Worm (Caenorhabditis elegans) whole organism, young adult: ENCODE measurements around the gene M195.2.

Source experiments
- B0261.1 ChIP-seq: sonication (generic microtip); optimal IDR thresholded peaks from 2 replicates; lab custom pipeline; 2016; ENCODE audit warnings: mild to moderate bottlenecking, missing genetic modification characterization, moderate library complexity, missing compliant biosample characterization
- B0336.3 ChIP-seq: fragments of 200-800 bp; sonication (Bioruptor generic); IDR thresholded peaks from 2 replicates; pipeline ENCODE4 v1.3.6; 2022; ENCODE audit warnings: missing genetic modification characterization, missing compliant biosample characterization
- D2030.7 ChIP-seq: fragments of 200-800 bp; sonication (Bioruptor generic); IDR thresholded peaks from 2 replicates; pipeline ENCODE4 v1.3.6; 2022; ENCODE audit warnings: missing genetic modification reagents, missing genetic modification characterization, missing compliant biosample characterization
- F33H1.4 ChIP-seq: fragments of 200-800 bp; sonication (Bioruptor generic); IDR thresholded peaks from 2 replicates; pipeline ENCODE4 v1.3.6; 2022; ENCODE audit warnings: missing genetic modification reagents, missing genetic modification characterization, missing compliant biosample characterization
- Y53G8AR.9 ChIP-seq: fragments of 200-800 bp; sonication (Bioruptor generic); conservative IDR thresholded peaks from 2 replicates; pipeline ENCODE4 v1.3.6; 2022; ENCODE audit warnings: missing genetic modification reagents, missing genetic modification characterization, missing compliant biosample characterization
- Y67H2A.10 ChIP-seq: fragments of 200-800 bp; sonication (Bioruptor generic); conservative IDR thresholded peaks from 2 replicates; pipeline ENCODE4 v1.3.6; 2022; ENCODE audit warnings: missing genetic modification reagents, missing genetic modification characterization, missing compliant biosample characterization
- Y79H2A.3 ChIP-seq: fragments of 200-800 bp; sonication (Bioruptor generic); conservative IDR thresholded peaks from 2 replicates; pipeline ENCODE4 v1.3.6; 2022; ENCODE audit warnings: missing genetic modification reagents, missing genetic modification characterization, missing compliant biosample characterization
- ZK185.1 ChIP-seq: sonication (generic microtip); optimal IDR thresholded peaks from 2 replicates; lab custom pipeline; 2016; ENCODE audit warnings: mild to moderate bottlenecking, missing genetic modification characterization, missing compliant biosample characterization; ENCODE audit not compliant: poor library complexity, severe bottlenecking
- ama-1 ChIP-seq, 3 experiments: fragments of 150-350 bp in 1 of 3; sonication (generic microtip) in 2 of 3; optimal IDR thresholded peaks; 2 replicates each; lab custom pipeline; 2014 to 2018; ENCODE audit warnings: missing biosample characterization in 2 of 3, missing genetic modification characterization in 2 of 3, missing genetic modification reagents in 2 of 3
- attf-3 ChIP-seq: fragments of 200-800 bp; sonication (Bioruptor generic); conservative IDR thresholded peaks from 2 replicates; pipeline ENCODE4 v1.3.6; 2022; ENCODE audit warnings: missing genetic modification reagents, missing genetic modification characterization, missing compliant biosample characterization
- attf-5 ChIP-seq: fragments of 200-800 bp; sonication (Bioruptor generic); optimal IDR thresholded peaks from 2 replicates; lab custom pipeline; 2018; ENCODE audit warnings: mild to moderate bottlenecking, missing genetic modification characterization, missing compliant biosample characterization
- ceh-100 ChIP-seq: fragments of 200-800 bp; sonication (Bioruptor generic); IDR thresholded peaks from 2 replicates; pipeline ENCODE4 v1.3.6; 2022; ENCODE audit warnings: missing genetic modification reagents, missing genetic modification characterization, missing compliant biosample characterization
- ceh-79 ChIP-seq: sonication (generic microtip); optimal IDR thresholded peaks from 2 replicates; lab custom pipeline; 2017; ENCODE audit warnings: mild to moderate bottlenecking, missing genetic modification characterization, missing compliant biosample characterization
- ceh-91 ChIP-seq: fragments of 200-800 bp; sonication (Bioruptor generic); IDR thresholded peaks from 2 replicates; pipeline ENCODE4 v1.3.6; 2022; ENCODE audit warnings: missing genetic modification reagents, missing genetic modification characterization, missing compliant biosample characterization
- dox-1 ChIP-seq: fragments of 200-800 bp; sonication (Bioruptor generic); IDR thresholded peaks from 2 replicates; pipeline ENCODE4 v1.3.6; 2022; ENCODE audit warnings: missing genetic modification reagents, missing genetic modification characterization, missing compliant biosample characterization
- dpl-1 ChIP-seq: fragments of 150-350 bp; optimal IDR thresholded peaks from 2 replicates; lab custom pipeline; 2014; ENCODE audit warnings: missing biosample characterization, missing genetic modification reagents, missing genetic modification characterization
- egl-44 ChIP-seq: fragments of 200-800 bp; sonication (Bioruptor generic); IDR thresholded peaks from 2 replicates; pipeline ENCODE4 v1.3.6; 2022; ENCODE audit warnings: missing genetic modification reagents, missing genetic modification characterization, missing compliant biosample characterization
- ekl-4 ChIP-seq: fragments of 200-800 bp; sonication (Bioruptor generic); IDR thresholded peaks from 2 replicates; pipeline ENCODE4 v1.3.6; 2022; ENCODE audit warnings: missing genetic modification reagents, missing genetic modification characterization, missing compliant biosample characterization
- ets-4 ChIP-seq: fragments of 200-800 bp; sonication (Bioruptor generic); optimal IDR thresholded peaks from 2 replicates; lab custom pipeline; 2018; ENCODE audit warnings: mild to moderate bottlenecking, missing genetic modification characterization, missing compliant biosample characterization
- him-1 ChIP-seq: sonication (generic microtip); optimal IDR thresholded peaks from 2 replicates; lab custom pipeline; 2016; ENCODE audit warnings: missing genotype, missing genetic modification reagents, missing genetic modification characterization, missing compliant biosample characterization
- hsf-1 ChIP-seq: fragments of 200-800 bp; sonication (Bioruptor generic); IDR thresholded peaks from 2 replicates; pipeline ENCODE4 v1.3.6; 2022; ENCODE audit warnings: missing genetic modification reagents, missing genetic modification characterization, missing compliant biosample characterization
- let-526 ChIP-seq: fragments of 200-800 bp; sonication (Bioruptor generic); IDR thresholded peaks from 2 replicates; pipeline ENCODE4 v1.3.6; 2022; ENCODE audit warnings: missing genetic modification reagents, missing genetic modification characterization, missing compliant biosample characterization
- lin-54 ChIP-seq: fragments of 200-800 bp; sonication (Bioruptor generic); optimal IDR thresholded peaks from 2 replicates; lab custom pipeline; 2018; ENCODE audit warnings: mild to moderate bottlenecking, missing genetic modification characterization, missing compliant biosample characterization
- lir-1 ChIP-seq: fragments of 200-800 bp; sonication (Bioruptor generic); conservative IDR thresholded peaks from 2 replicates; pipeline ENCODE4 v1.3.6; 2022; ENCODE audit warnings: missing genetic modification reagents, missing genetic modification characterization, missing compliant biosample characterization
- lsl-1 ChIP-seq: fragments of 200-800 bp; sonication (Bioruptor generic); optimal IDR thresholded peaks from 2 replicates; lab custom pipeline; 2018; ENCODE audit warnings: mild to moderate bottlenecking, missing genetic modification characterization, moderate library complexity, missing compliant biosample characterization
- lsy-27 ChIP-seq: sonication (generic microtip); optimal IDR thresholded peaks from 2 replicates; lab custom pipeline; 2017; ENCODE audit warnings: missing genetic modification characterization, mild to moderate bottlenecking, missing compliant biosample characterization, antibody characterized with exemption, missing genotype, borderline replicate concordance; ENCODE audit not compliant: insufficient read depth
- madf-10 ChIP-seq: sonication (generic microtip); optimal IDR thresholded peaks from 2 replicates; lab custom pipeline; 2016; ENCODE audit warnings: mild to moderate bottlenecking, missing genetic modification characterization, missing compliant biosample characterization
- madf-6 ChIP-seq: fragments of 200-800 bp; sonication (Bioruptor generic); IDR thresholded peaks from 2 replicates; pipeline ENCODE4 v1.3.6; 2022; ENCODE audit warnings: missing genetic modification reagents, missing genetic modification characterization, missing compliant biosample characterization
- madf-8 ChIP-seq: fragments of 200-800 bp; sonication (Bioruptor generic); conservative IDR thresholded peaks from 2 replicates; pipeline ENCODE4 v1.3.6; 2022; ENCODE audit warnings: missing genetic modification reagents, missing genetic modification characterization, missing compliant biosample characterization
- nfyb-1 ChIP-seq: fragments of 200-800 bp; sonication (Bioruptor generic); IDR thresholded peaks from 2 replicates; pipeline ENCODE4 v1.3.6; 2022; ENCODE audit warnings: missing genetic modification reagents, missing genetic modification characterization, missing compliant biosample characterization
- rcor-1 ChIP-seq: fragments of 200-800 bp; sonication (Bioruptor generic); IDR thresholded peaks from 2 replicates; pipeline ENCODE4 v1.3.6; 2022; ENCODE audit warnings: missing genetic modification reagents, missing genetic modification characterization, missing compliant biosample characterization
- rec-8 ChIP-seq, 2 experiments: sonication (generic microtip); optimal IDR thresholded peaks; 2 replicates each; lab custom pipeline; 2016; ENCODE audit warnings: mild to moderate bottlenecking in 2 of 2, missing genetic modification characterization in 2 of 2, missing genetic modification reagents in 2 of 2, missing genotype in 2 of 2, missing biosample characterization in 1 of 2, missing compliant biosample characterization in 1 of 2, moderate library complexity in 1 of 2
- repo-1 ChIP-seq: sonication (generic microtip); optimal IDR thresholded peaks from 2 replicates; lab custom pipeline; 2017; ENCODE audit warnings: mild to moderate bottlenecking, missing genetic modification characterization, missing compliant biosample characterization
- rpc-1 ChIP-seq, 2 experiments: fragments of 150-350 bp in 1 of 2; sonication (generic microtip) in 1 of 2; optimal IDR thresholded peaks; 2 replicates each; lab custom pipeline; 2014 to 2018; ENCODE audit warnings: missing biosample characterization in 1 of 2, missing genetic modification characterization in 1 of 2, missing genetic modification reagents in 1 of 2, missing genotype in 1 of 2
- snpc-3.4 ChIP-seq: sonication (generic microtip); optimal IDR thresholded peaks from 2 replicates; lab custom pipeline; 2017; ENCODE audit warnings: missing genetic modification characterization, mild to moderate bottlenecking, missing compliant biosample characterization, antibody characterized with exemption, moderate library complexity, missing genotype, missing genetic modification reagents
- tbp1 ChIP-seq: fragments of 200-800 bp; sonication (Bioruptor generic); optimal IDR thresholded peaks from 2 replicates; lab custom pipeline; 2018; ENCODE audit warnings: mild to moderate bottlenecking, missing genetic modification characterization, missing compliant biosample characterization
- tbx-9 ChIP-seq: sonication (generic microtip); optimal IDR thresholded peaks from 2 replicates; lab custom pipeline; 2016; ENCODE audit warnings: borderline replicate concordance, missing genetic modification characterization, inconsistent platforms, missing compliant biosample characterization
- xnd-1 ChIP-seq: sonication (generic microtip); optimal IDR thresholded peaks from 2 replicates; lab custom pipeline; 2016; ENCODE audit warnings: missing genotype, missing genetic modification reagents, missing genetic modification characterization, missing compliant biosample characterization
- ztf-18 ChIP-seq: sonication (generic microtip); optimal IDR thresholded peaks from 2 replicates; lab custom pipeline; 2016; ENCODE audit warnings: missing genotype, mild to moderate bottlenecking, missing genetic modification characterization, missing compliant biosample characterization
- ztf-26 ChIP-seq: sonication (generic microtip); optimal IDR thresholded peaks from 2 replicates; lab custom pipeline; 2017; ENCODE audit warnings: missing genetic modification characterization, missing compliant biosample characterization

The M195.2 gene

DNA sequence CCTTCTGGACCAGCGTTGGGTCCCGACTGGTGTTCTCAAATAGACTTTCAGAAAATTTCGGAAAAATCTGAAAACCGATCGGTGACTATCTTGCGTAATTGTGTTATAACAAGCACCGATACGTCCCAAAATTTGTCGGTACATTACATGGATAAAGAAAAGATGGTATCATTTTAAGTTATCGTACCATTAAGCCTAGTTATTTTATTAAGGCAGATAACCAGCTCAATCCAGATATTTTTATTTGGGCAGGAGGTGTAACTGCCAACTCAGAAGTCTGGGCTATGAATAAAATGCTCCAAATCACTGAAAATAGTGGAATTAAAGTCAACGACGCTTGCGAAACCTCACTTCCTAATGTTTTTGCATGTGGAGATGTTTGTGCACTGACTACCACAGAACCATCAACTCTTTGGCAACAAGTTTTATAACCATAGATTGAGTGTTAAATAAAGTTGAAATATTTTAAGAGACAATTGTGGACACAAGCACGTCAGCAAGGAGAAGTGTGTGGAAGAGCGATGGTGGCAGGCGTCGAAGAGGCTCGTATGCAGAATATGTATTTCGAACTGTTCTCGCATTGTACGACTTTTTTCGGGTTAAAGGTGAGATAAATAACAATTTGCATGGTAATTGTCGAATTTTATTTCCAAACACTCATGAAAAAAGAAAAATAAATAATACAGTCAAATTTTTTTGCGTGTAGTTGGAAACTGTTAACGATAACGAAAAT is 34.2 kb upstream of the M195.2 start (continued):
- peak; percentile 43; the same call in 1 of the 2 replicates for TF ChIP-seq B0336.3 (GFP tag; lab: Robert Waterston, UW)

DNA sequence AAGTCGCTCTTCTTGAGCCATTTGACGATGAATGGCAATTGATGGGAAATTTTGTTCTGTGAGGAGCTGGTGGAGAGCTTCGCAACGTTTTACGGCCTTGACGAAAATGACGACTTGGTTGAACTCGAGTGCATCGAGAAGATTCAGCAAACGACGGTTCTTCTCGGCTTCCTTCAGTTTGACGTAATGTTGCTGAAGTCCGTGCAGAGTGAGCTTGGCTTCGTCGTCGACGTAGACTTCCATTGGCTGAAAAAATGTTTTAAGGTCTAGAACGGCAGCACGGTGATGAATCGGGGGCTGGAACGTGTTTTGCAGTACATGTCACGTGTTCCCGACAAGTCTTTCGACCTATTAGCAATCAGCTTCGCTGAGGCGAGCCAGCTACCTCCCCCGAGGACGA is 33.1 kb upstream of the M195.2 start:
- TF ChIP-seq ztf-18 (tag; lab: Kevin White, UChicago) (no peak), ama-1 (optimal IDR thresholded peaks at IDR 0.05; lab: Kevin White, UChicago) (no peak), ama-1 (GFP tag; optimal IDR thresholded peaks at IDR 0.05; lab: Kevin White, UChicago) (peak in 1 of 2 experiments; percentile 28), rpc-1 (optimal IDR thresholded peaks at IDR 0.05; lab: Kevin White, UChicago) (no peak), rpc-1 (tag; optimal IDR thresholded peaks at IDR 0.05; lab: Kevin White, UChicago) (no peak), rec-8 (tag; optimal IDR thresholded peaks at IDR 0.05; lab: Kevin White, UChicago) (no peak), let-526 (GFP tag; lab: Robert Waterston, UW) (no peak), him-1 (no peak), Y79H2A.3 (no peak), ceh-79 (tag; lab: Kevin White, UChicago) (no peak)
- TF ChIP-seq, all 124 proteins: peak for 1

DNA sequence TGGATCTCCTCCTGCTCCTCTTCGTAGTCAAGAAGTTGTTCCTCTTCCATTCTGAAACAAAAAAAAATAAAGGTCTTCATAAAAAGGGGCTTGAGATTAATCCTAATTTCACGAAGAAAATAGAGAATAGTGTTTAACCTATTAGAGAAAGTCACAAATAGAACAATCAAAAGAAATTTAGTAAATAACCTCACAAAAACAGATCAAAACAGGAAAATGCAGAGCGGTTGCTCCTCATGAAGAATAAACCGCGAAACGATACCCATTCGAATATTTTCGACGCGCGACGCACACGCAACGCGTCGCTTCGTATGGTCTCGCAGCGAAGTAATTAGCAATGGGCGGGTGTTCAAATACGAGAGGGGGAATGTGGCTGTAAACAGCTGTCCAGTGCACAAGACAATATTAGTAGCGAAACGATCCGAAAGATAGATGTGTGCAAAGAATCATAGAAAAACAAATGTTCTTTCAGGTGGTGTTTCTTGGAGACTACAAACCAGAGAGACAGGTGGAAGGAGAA is 31.7 kb upstream of the M195.2 start, which contains the start of gene hel-1:
Gene hel-1, minus strand, starts transcription at position 51 of the 520 bp plus-strand sequence.
- TF ChIP-seq lsl-1 (GFP tag; lab: Kevin White, UChicago) (peak; percentile 51), ceh-91 (peak; percentile 63), tbx-9 (no peak), rpc-1 (optimal IDR thresholded peaks at IDR 0.05; lab: Kevin White, UChicago) (no peak), rpc-1 (tag; optimal IDR thresholded peaks at IDR 0.05; lab: Kevin White, UChicago) (no peak), ZK185.1 (tag; lab: Kevin White, UChicago) (peak; percentile 45), madf-6 (GFP tag; lab: Robert Waterston, UW) (peak; percentile 90), egl-44 (GFP tag; lab: Robert Waterston, UW) (no peak), ets-4 (no peak), tbp1 (GFP tag; lab: Kevin White, UChicago) (peak; percentile 54), B0261.1 (tag; lab: Kevin White, UChicago) (no peak), xnd-1 (tag; lab: Kevin White, UChicago) (peak; percentile 61), madf-8 (GFP tag; lab: Robert Waterston, UW) (peak; percentile 68), attf-5 (peak; percentile 86), Y67H2A.10 (GFP tag; lab: Robert Waterston, UW) (0 out of 2 replicates have a peak, but pooled peaks have one; percentile 16), lin-54 (GFP tag; lab: Kevin White, UChicago) (peak; percentile 92), repo-1 (no peak), dox-1 (GFP tag; lab: Robert Waterston, UW) (peak; percentile 42; the same call in 1 of the 2 replicates), ceh-100 (GFP tag; lab: Robert Waterston, UW) (peak; percentile 37; the same call in 1 of the 2 replicates), lir-1 (GFP tag; lab: Robert Waterston, UW) (0 out of 2 replicates have a peak, but pooled peaks have one; percentile 26), madf-10 (peak; percentile 61), lsy-27 (tag; lab: Kevin White, UChicago) (no peak), nfyb-1 (GFP tag; lab: Robert Waterston, UW) (peak; percentile 49; the same call in 1 of the 2 replicates), F33H1.4 (GFP tag; lab: Robert Waterston, UW) (peak; percentile 91), D2030.7 (GFP tag; lab: Robert Waterston, UW) (peak; percentile 46; the same call in 1 of the 2 replicates), snpc-3.4 (tag; lab: Kevin White, UChicago) (peak; percentile 27), Y53G8AR.9 (GFP tag; lab: Robert Waterston, UW) (peak; percentile 53; the same call in 1 of the 2 replicates), attf-3 (GFP tag; lab: Robert Waterston, UW) (0 out of 2 replicates have a peak, but pooled peaks have one; percentile 24), ekl-4 (GFP tag; lab: Robert Waterston, UW) (peak; percentile 83), rcor-1 (GFP tag; lab: Robert Waterston, UW) (peak; percentile 46; the same call in 1 of the 2 replicates), dpl-1 (GFP tag; lab: Kevin White, UChicago) (peak; percentile 83), let-526 (GFP tag; lab: Robert Waterston, UW) (0 out of 2 replicates have a peak, but pooled peaks have one; percentile 46), ztf-26 (no peak), hsf-1 (GFP tag; lab: Robert Waterston, UW) (peak; percentile 57; the same call in 1 of the 2 replicates)
